In genomic region chr3R:26121108-26121507, dm6 we compare ENCODE assay signal across 3 fruit fly cellular contexts.
A peak's percentile ranks its signal among the peaks of the same experiment; 100 is the strongest.
TF ChIP-seq lines count a peak whose summit lies in the region.

No protein-coding gene starts in this region.

- no peak for TF ChIP-seq CTCF in whole organism, embryonic (GFP tag; optimal IDR thresholded peaks at IDR 0.05; lab: Kevin White, UChicago)

TF ChIP-seq in whole organism, adult, 20 proteins besides CTCF, POLR2A, EP300 and RAD21:
- TF ChIP-seq toe (GFP tag; optimal IDR thresholded peaks at IDR 0.05; lab: Kevin White, UChicago) (peak; percentile 36), CG11617 (GFP tag; optimal IDR thresholded peaks at IDR 0.05; lab: Kevin White, UChicago) (peak; percentile 81), tj (GFP tag; optimal IDR thresholded peaks at IDR 0.05; lab: Kevin White, UChicago) (no peak), CG7101 (tag; optimal IDR thresholded peaks at IDR 0.05; lab: Kevin White, UChicago) (peak; percentile 71), pad (GFP tag; optimal IDR thresholded peaks at IDR 0.05; lab: Kevin White, UChicago) (peak; percentile 40), CG12768 (GFP tag; optimal IDR thresholded peaks at IDR 0.05; lab: Kevin White, UChicago) (peak; percentile 47), Mnt (GFP tag; optimal IDR thresholded peaks at IDR 0.05; lab: Kevin White, UChicago) (peak; percentile 64), CG1620 (GFP tag; optimal IDR thresholded peaks at IDR 0.05; lab: Kevin White, UChicago) (no peak), Clk (GFP tag; optimal IDR thresholded peaks at IDR 0.05; lab: Kevin White, UChicago) (no peak), Crg-1 (GFP tag; optimal IDR thresholded peaks at IDR 0.05; lab: Kevin White, UChicago) (peak; percentile 80), kay (GFP tag; lab: Kevin White, UChicago; ENCODE audit: borderline replicate concordance) (peak; percentile 10), Hr96 (GFP tag; optimal IDR thresholded peaks at IDR 0.05; lab: Kevin White, UChicago) (peak; percentile 24), bab1 (GFP tag; optimal IDR thresholded peaks at IDR 0.05; lab: Kevin White, UChicago) (no peak), ovo (GFP tag; optimal IDR thresholded peaks at IDR 0.05; lab: Kevin White, UChicago) (peak; percentile 54), CG7045 (GFP tag; optimal IDR thresholded peaks at IDR 0.05; lab: Kevin White, UChicago) (peak; percentile 71), CG33017 (tag; optimal IDR thresholded peaks at IDR 0.05; lab: Kevin White, UChicago) (peak; percentile 79), cnc (optimal IDR thresholded peaks at IDR 0.05; lab: Kevin White, UChicago) (no peak), CG14711 (tag; optimal IDR thresholded peaks at IDR 0.05; lab: Kevin White, UChicago) (peak; percentile 63), CG5204 (GFP tag; optimal IDR thresholded peaks at IDR 0.05; lab: Kevin White, UChicago) (peak; percentile 57), cic (GFP tag; optimal IDR thresholded peaks at IDR 0.05; lab: Kevin White, UChicago) (peak; percentile 53)

TF ChIP-seq in whole organism, embryonic, 481 proteins besides CTCF, POLR2A, EP300 and RAD21 (continues in another document):
- peak; percentile 62 for TF ChIP-seq row (GFP tag; IDR thresholded peaks at IDR 0.05; lab: Robert Waterston, UW)
- TF ChIP-seq vnd (GFP tag; IDR thresholded peaks at IDR 0.05; lab: Robert Waterston, UW; ENCODE audit: partially characterized antibody), result no peak
- TF ChIP-seq grau (tag; optimal IDR thresholded peaks at IDR 0.05; lab: Kevin White, UChicago), result peak; percentile 54
- no peak for TF ChIP-seq CG13775 (GFP tag; optimal IDR thresholded peaks at IDR 0.05; lab: Kevin White, UChicago)
- TF ChIP-seq CG10267 (tag; optimal IDR thresholded peaks at IDR 0.05; lab: Kevin White, UChicago), result no peak
- TF ChIP-seq CG12744 (GFP tag; optimal IDR thresholded peaks at IDR 0.05; lab: Kevin White, UChicago), result no peak
- TF ChIP-seq org-1 (GFP tag; optimal IDR thresholded peaks at IDR 0.05; lab: Kevin White, UChicago), result peak; percentile 17
- peak; percentile 36 for TF ChIP-seq CG3995 (GFP tag; optimal IDR thresholded peaks at IDR 0.05; lab: Kevin White, UChicago)
- peak; percentile 63 for TF ChIP-seq D19A (tag; optimal IDR thresholded peaks at IDR 0.05; lab: Kevin White, UChicago)
- peak; percentile 29 for TF ChIP-seq CG7786 (GFP tag; optimal IDR thresholded peaks at IDR 0.05; lab: Kevin White, UChicago)
- peak; percentile 26 for TF ChIP-seq CG13424 (tag; optimal IDR thresholded peaks at IDR 0.05; lab: Kevin White, UChicago)
- TF ChIP-seq zf30C (GFP tag; optimal IDR thresholded peaks at IDR 0.05; lab: Kevin White, UChicago), result no peak
- TF ChIP-seq sd (tag; optimal IDR thresholded peaks at IDR 0.05; lab: Kevin White, UChicago), result peak; percentile 33
- TF ChIP-seq CG2712 (tag; optimal IDR thresholded peaks at IDR 0.05; lab: Kevin White, UChicago), result peak; percentile 3
- peak; percentile 34 for TF ChIP-seq CG1233 (GFP tag; optimal IDR thresholded peaks at IDR 0.05; lab: Kevin White, UChicago)
- TF ChIP-seq Atf6 (GFP tag; IDR thresholded peaks at IDR 0.05; lab: Robert Waterston, UW), result peak; percentile 67
- TF ChIP-seq CG18262 (tag; optimal IDR thresholded peaks at IDR 0.05; lab: Kevin White, UChicago), result no peak
- TF ChIP-seq HmgZ (tag; optimal IDR thresholded peaks at IDR 0.05; lab: Kevin White, UChicago), result peak; percentile 31
- no peak for TF ChIP-seq CG13287 (GFP tag; IDR thresholded peaks at IDR 0.05; lab: Robert Waterston, UW; ENCODE audit: partially characterized antibody)
- peak; percentile 70 for TF ChIP-seq CG3281 (GFP tag; optimal IDR thresholded peaks at IDR 0.05; lab: Kevin White, UChicago)
- no peak for TF ChIP-seq CG18011 (GFP tag; optimal IDR thresholded peaks at IDR 0.05; lab: Kevin White, UChicago)
- peak; percentile 68 for TF ChIP-seq Rfx (GFP tag; IDR thresholded peaks at IDR 0.05; lab: Robert Waterston, UW)
- TF ChIP-seq prd (optimal IDR thresholded peaks at IDR 0.05; lab: Kevin White, UChicago), result no peak
- TF ChIP-seq prd (GFP tag; IDR thresholded peaks at IDR 0.05; lab: Robert Waterston, UW), result peak; percentile 21; the same call in 1 of the 3 replicates
- TF ChIP-seq CG10147 (GFP tag; optimal IDR thresholded peaks at IDR 0.05; lab: Kevin White, UChicago), result peak; percentile 24
- TF ChIP-seq NC2β (GFP tag; optimal IDR thresholded peaks at IDR 0.05; lab: Kevin White, UChicago), result no peak
- peak; percentile 8 for TF ChIP-seq CG8924 (tag; optimal IDR thresholded peaks at IDR 0.05; lab: Kevin White, UChicago)
- peak; percentile 10 to 42 for TF ChIP-seq Pdp1 (GFP tag; optimal IDR thresholded peaks at IDR 0.05; lab: Kevin White, UChicago)
- peak; percentile 28 for TF ChIP-seq CG10209 (GFP tag; optimal IDR thresholded peaks at IDR 0.05; lab: Kevin White, UChicago)
- peak; percentile 10 for TF ChIP-seq Myb (GFP tag; optimal IDR thresholded peaks at IDR 0.05; lab: Kevin White, UChicago)
- TF ChIP-seq mam (GFP tag; optimal IDR thresholded peaks at IDR 0.05; lab: Kevin White, UChicago), result peak; percentile 38
- peak; percentile 30 for TF ChIP-seq sug (tag; optimal IDR thresholded peaks at IDR 0.05; lab: Kevin White, UChicago)
- TF ChIP-seq Hr39 (optimal IDR thresholded peaks at IDR 0.05; lab: Kevin White, UChicago), result no peak
- peak; percentile 23 for TF ChIP-seq CG30403 (GFP tag; optimal IDR thresholded peaks at IDR 0.05; lab: Kevin White, UChicago)
- peak; percentile 66 for TF ChIP-seq schlank (tag; optimal IDR thresholded peaks at IDR 0.05; lab: Kevin White, UChicago)
- peak in 1 of 2 experiments; percentile 21 for TF ChIP-seq dpn (GFP tag; optimal IDR thresholded peaks at IDR 0.05; lab: Kevin White, UChicago)
- TF ChIP-seq fd3F (GFP tag; optimal IDR thresholded peaks at IDR 0.05; lab: Kevin White, UChicago), result peak; percentile 45

TF ChIP-seq in whole organism, prepupa, 60 proteins besides CTCF, POLR2A, EP300 and RAD21:
- TF ChIP-seq spab (GFP tag; optimal IDR thresholded peaks at IDR 0.05; lab: Kevin White, UChicago) (no peak), Blimp-1 (GFP tag; optimal IDR thresholded peaks at IDR 0.05; lab: Kevin White, UChicago) (no peak), fd59A (GFP tag; optimal IDR thresholded peaks at IDR 0.05; lab: Kevin White, UChicago) (no peak), CG11294 (GFP tag; IDR thresholded peaks at IDR 0.05; lab: Robert Waterston, UW) (no peak), CG8119 (GFP tag; IDR thresholded peaks at IDR 0.05; lab: Robert Waterston, UW) (0 out of 3 replicates have a peak, but pooled peaks have one; percentile 16), achi (GFP tag; optimal IDR thresholded peaks at IDR 0.05; lab: Kevin White, UChicago) (no peak), CG10631 (GFP tag; optimal IDR thresholded peaks at IDR 0.05; lab: Kevin White, UChicago) (no peak), fkh (GFP tag; optimal IDR thresholded peaks at IDR 0.05; lab: Kevin White, UChicago) (peak; percentile 80), eg (GFP tag; IDR thresholded peaks at IDR 0.05; lab: Robert Waterston, UW) (0 out of 3 replicates have a peak, but pooled peaks have one; percentile 36), Lpt (GFP tag; optimal IDR thresholded peaks at IDR 0.05; lab: Kevin White, UChicago) (no peak), CG6792 (GFP tag; optimal IDR thresholded peaks at IDR 0.05; lab: Kevin White, UChicago) (no peak), salr (GFP tag; optimal IDR thresholded peaks at IDR 0.05; lab: Kevin White, UChicago) (no peak), CG10669 (GFP tag; optimal IDR thresholded peaks at IDR 0.05; lab: Kevin White, UChicago) (no peak), CG6163 (GFP tag; IDR thresholded peaks at IDR 0.05; lab: Robert Waterston, UW) (no peak), CG6276 (GFP tag; optimal IDR thresholded peaks at IDR 0.05; lab: Kevin White, UChicago) (no peak), CG6808 (GFP tag; optimal IDR thresholded peaks at IDR 0.05; lab: Kevin White, UChicago) (no peak), Hr39 (GFP tag; optimal IDR thresholded peaks at IDR 0.05; lab: Kevin White, UChicago) (no peak), CG34406 (GFP tag; optimal IDR thresholded peaks at IDR 0.05; lab: Kevin White, UChicago) (no peak), Eip93F (GFP tag; optimal IDR thresholded peaks at IDR 0.05; lab: Kevin White, UChicago) (no peak), Hr38 (GFP tag; optimal IDR thresholded peaks at IDR 0.05; lab: Kevin White, UChicago) (no peak), Ets96B (tag; optimal IDR thresholded peaks at IDR 0.05; lab: Kevin White, UChicago) (no peak), CG11902 (GFP tag; optimal IDR thresholded peaks at IDR 0.05; lab: Kevin White, UChicago) (no peak), CG15336 (GFP tag; IDR thresholded peaks at IDR 0.05; lab: Robert Waterston, UW) (0 out of 2 replicates have a peak, but pooled peaks have one; percentile 30)
